Fruit fly (Drosophila melanogaster) whole organism, embryonic: ENCODE data around the gene CG10512.

Experiments
- Atf6 ChIP-seq: fragments of 200-800 bp; sonication (Bioruptor generic); IDR thresholded peaks from 2 replicates; pipeline ENCODE4 v1.3.6; 2022; ENCODE audit warnings: missing biosample characterization, missing genetic modification characterization
- Bgb ChIP-seq: fragments of 200-800 bp; sonication (Bioruptor generic); IDR thresholded peaks from 2 replicates; pipeline ENCODE4 v1.3.6; 2022; ENCODE audit warnings: missing biosample characterization, missing genetic modification characterization; ENCODE audit not compliant: partially characterized antibody
- CG10654 ChIP-seq: fragments of 200-800 bp; sonication (Bioruptor generic); optimal IDR thresholded peaks from 2 replicates; lab custom pipeline; 2016; ENCODE audit warnings: missing biosample characterization, missing genetic modification characterization
- CG12769 ChIP-seq: fragments of 200-800 bp; sonication (Bioruptor generic); optimal IDR thresholded peaks from 2 replicates; lab custom pipeline; 2019; ENCODE audit warnings: missing biosample characterization, mild to moderate bottlenecking, missing genetic modification characterization, moderate library complexity
- CG14441 ChIP-seq: fragments of 200-800 bp; sonication (Bioruptor generic); IDR thresholded peaks from 2 replicates; pipeline ENCODE4 v1.3.6; 2022; ENCODE audit warnings: missing biosample characterization, missing genetic modification characterization
- CG15269 ChIP-seq: fragments of 200-800 bp; sonication (Bioruptor generic); optimal IDR thresholded peaks from 2 replicates; lab custom pipeline; 2018; ENCODE audit warnings: missing biosample characterization, mild to moderate bottlenecking, missing genetic modification characterization, moderate library complexity
- CG17829 ChIP-seq: fragments of 200-800 bp; optimal IDR thresholded peaks from 2 replicates; lab custom pipeline; 2019; ENCODE audit warnings: missing biosample characterization, mild to moderate bottlenecking, missing genetic modification characterization, moderate library complexity
- CG1832 ChIP-seq: fragments of 200-800 bp; sonication (Bioruptor generic); optimal IDR thresholded peaks from 2 replicates; lab custom pipeline; 2017; ENCODE audit warnings: missing biosample characterization, mild to moderate bottlenecking, missing genetic modification characterization, inconsistent platforms
- CG3163 ChIP-seq: fragments of 200-800 bp; sonication (Bioruptor generic); optimal IDR thresholded peaks from 3 replicates; lab custom pipeline; 2016; ENCODE audit warnings: missing biosample characterization, missing genetic modification characterization
- CG32532 ChIP-seq: fragments of 200-800 bp; sonication (Bioruptor generic); IDR thresholded peaks from 2 replicates; pipeline ENCODE4 v1.3.6; 2022; ENCODE audit warnings: missing biosample characterization, missing genetic modification characterization
- CG34224 ChIP-seq: fragments of 200-800 bp; sonication (Bioruptor generic); IDR thresholded peaks from 3 replicates; pipeline ENCODE4 v1.3.6; 2022; ENCODE audit warnings: missing biosample characterization, missing genetic modification characterization; ENCODE audit not compliant: partially characterized antibody
- CG34422 ChIP-seq: fragments of 200-800 bp; sonication (Bioruptor generic); IDR thresholded peaks from 3 replicates; pipeline ENCODE4 v1.3.6; 2022; ENCODE audit warnings: missing biosample characterization, missing genetic modification characterization
- CG42726 ChIP-seq: fragments of 200-800 bp; sonication (Bioruptor generic); IDR thresholded peaks from 2 replicates; pipeline ENCODE4 v1.3.6; 2022; ENCODE audit warnings: missing biosample characterization, missing genetic modification characterization; ENCODE audit not compliant: partially characterized antibody
- CG43689 ChIP-seq: fragments of 200-800 bp; sonication (Bioruptor generic); IDR thresholded peaks from 2 replicates; pipeline ENCODE4 v1.3.6; 2022; ENCODE audit warnings: missing biosample characterization, missing genetic modification characterization
- CG8290 ChIP-seq, 3 experiments: fragments of 200-800 bp; sonication (Bioruptor generic); optimal IDR thresholded peaks; 2 replicates each; lab custom pipeline; 2016 to 2019; ENCODE audit warnings: missing biosample characterization in 3 of 3, missing genetic modification characterization in 3 of 3, mild to moderate bottlenecking in 2 of 3, moderate library complexity in 1 of 3
- CG8944 ChIP-seq: fragments of 200-800 bp; sonication (Bioruptor generic); optimal IDR thresholded peaks from 3 replicates; lab custom pipeline; 2016; ENCODE audit warnings: missing biosample characterization, missing genetic modification characterization
- CG9932 ChIP-seq: fragments of 200-800 bp; sonication (Bioruptor generic); IDR thresholded peaks from 2 replicates; pipeline ENCODE4 v1.3.6; 2022; ENCODE audit warnings: missing biosample characterization, missing genetic modification characterization
- Dbx ChIP-seq: fragments of 200-800 bp; sonication (Bioruptor generic); IDR thresholded peaks from 3 replicates; pipeline ENCODE4 v1.3.6; 2022; ENCODE audit warnings: missing biosample characterization, missing genetic modification characterization
- Deaf1 ChIP-seq: fragments of 200-800 bp; optimal IDR thresholded peaks from 3 replicates; lab custom pipeline; 2019; ENCODE audit warnings: missing biosample characterization, mild to moderate bottlenecking, missing genetic modification characterization, moderate library complexity
- Ets65A ChIP-seq: fragments of 200-800 bp; sonication (Bioruptor generic); peaks from one replicate; lab custom pipeline; 2016; ENCODE audit warnings: missing biosample characterization, missing genetic modification characterization
- Jarid2 ChIP-seq: fragments of 200-800 bp; sonication (Bioruptor generic); optimal IDR thresholded peaks from 3 replicates; lab custom pipeline; 2017; ENCODE audit warnings: mild to moderate bottlenecking, missing biosample characterization, missing genetic modification reagents, missing genetic modification characterization
- Kr ChIP-seq: fragments of 200-800 bp; sonication (Bioruptor generic); optimal IDR thresholded peaks from 2 replicates; lab custom pipeline; 2017; ENCODE audit warnings: missing biosample characterization, mild to moderate bottlenecking, missing genetic modification characterization
- Med ChIP-seq: fragments of 200-800 bp; sonication (Bioruptor generic); peaks from one replicate; lab custom pipeline; 2016; ENCODE audit warnings: missing biosample characterization, missing genetic modification characterization, mild to moderate bottlenecking, inconsistent platforms, moderate library complexity
- NFAT ChIP-seq: fragments of 200-800 bp; sonication (Bioruptor generic); IDR thresholded peaks from 2 replicates; pipeline ENCODE4 v1.3.6; 2022; ENCODE audit warnings: missing biosample characterization, missing genetic modification characterization
- Rfx ChIP-seq: fragments of 200-800 bp; sonication (Bioruptor generic); IDR thresholded peaks from 2 replicates; pipeline ENCODE4 v1.3.6; 2022; ENCODE audit warnings: missing biosample characterization, missing genetic modification characterization
- Sin3A ChIP-seq: fragments of >200 bp; optimal IDR thresholded peaks from 2 replicates; lab custom pipeline; 2018
- Vsx1 ChIP-seq: fragments of 200-800 bp; sonication (Bioruptor generic); optimal IDR thresholded peaks from 2 replicates; lab custom pipeline; 2017; ENCODE audit warnings: missing biosample characterization, mild to moderate bottlenecking, missing genetic modification characterization, missing genetic modification reagents
- amos ChIP-seq: fragments of 200-800 bp; sonication (Bioruptor generic); IDR thresholded peaks from 2 replicates; pipeline ENCODE4 v1.3.6; 2022; ENCODE audit warnings: missing biosample characterization, missing genetic modification characterization; ENCODE audit not compliant: partially characterized antibody
- chinmo ChIP-seq: fragments of 200-800 bp; sonication (Bioruptor generic); IDR thresholded peaks from 4 replicates; pipeline ENCODE4 v1.3.6; 2022; ENCODE audit warnings: missing biosample characterization, missing genetic modification characterization; ENCODE audit not compliant: partially characterized antibody
- cwo ChIP-seq: fragments of 200-800 bp; sonication (Bioruptor generic); optimal IDR thresholded peaks from 3 replicates; lab custom pipeline; 2017; ENCODE audit warnings: missing biosample characterization, missing genetic modification characterization, mild to moderate bottlenecking, moderate library complexity, missing genetic modification reagents
- fd3F ChIP-seq: fragments of 200-800 bp; sonication (Bioruptor generic); optimal IDR thresholded peaks from 2 replicates; lab custom pipeline; 2018; ENCODE audit warnings: missing biosample characterization, mild to moderate bottlenecking, missing genetic modification characterization, moderate library complexity
- grn ChIP-seq: fragments of 200-800 bp; sonication (Bioruptor generic); optimal IDR thresholded peaks from 3 replicates; lab custom pipeline; 2017; ENCODE audit warnings: missing biosample characterization, missing genetic modification characterization
- gt ChIP-seq: fragments of 200-800 bp; sonication (Bioruptor generic); IDR thresholded peaks from 2 replicates; pipeline ENCODE4 v1.3.6; 2022; ENCODE audit warnings: missing biosample characterization, missing genetic modification characterization
- kah ChIP-seq: fragments of 200-800 bp; sonication (Bioruptor generic); optimal IDR thresholded peaks from 2 replicates; lab custom pipeline; 2018; ENCODE audit warnings: missing biosample characterization, mild to moderate bottlenecking, missing genetic modification characterization
- lola ChIP-seq, 3 experiments: fragments of >200 bp in 2 of 3; fragments of 200-800 bp in 1 of 3; sonication (Bioruptor generic) in 1 of 3; optimal IDR thresholded peaks; 2 replicates each; lab custom pipeline; 2017 to 2019; ENCODE audit warnings: missing biosample characterization in 3 of 3, missing genetic modification characterization in 3 of 3, mild to moderate bottlenecking in 1 of 3, moderate library complexity in 1 of 3
- nerfin-2 ChIP-seq: fragments of 200-800 bp; sonication (Bioruptor generic); IDR thresholded peaks from 2 replicates; pipeline ENCODE4 v1.3.6; 2022; ENCODE audit warnings: missing biosample characterization, missing genetic modification characterization; ENCODE audit not compliant: partially characterized antibody
- sc ChIP-seq, 3 experiments: fragments of >200 bp in 2 of 3; fragments of 200-800 bp in 1 of 3; sonication (Bioruptor generic) in 1 of 3; optimal IDR thresholded peaks; 2 replicates in 2 of 3; 3 replicates in 1 of 3; lab custom pipeline; 2017; ENCODE audit warnings: mild to moderate bottlenecking in 1 of 3, missing biosample characterization in 1 of 3, missing genetic modification characterization in 1 of 3, missing genetic modification reagents in 1 of 3
- sens ChIP-seq: fragments of 200-800 bp; sonication (Bioruptor generic); peaks from one replicate; lab custom pipeline; 2016; ENCODE audit warnings: missing biosample characterization, missing genetic modification characterization
- unc-4 ChIP-seq: fragments of 200-800 bp; sonication (Bioruptor generic); IDR thresholded peaks from 2 replicates; pipeline ENCODE4 v1.3.6; 2022; ENCODE audit warnings: missing biosample characterization, missing genetic modification characterization; ENCODE audit not compliant: partially characterized antibody

Gene CG10512

dm6 chr3L:21204581-21205495, 2.1 kb downstream of the CG10512 start (continued):
- TF ChIP-seq Kr (GFP tag; lab: Kevin White, UChicago) (no peak), CG10654 (GFP tag; lab: Kevin White, UChicago) (no peak), cwo (GFP tag; lab: Kevin White, UChicago) (peak; percentile 54), Atf6 (GFP tag; lab: Robert Waterston, UW) (no peak), chinmo (GFP tag; lab: Robert Waterston, UW) (peak; percentile 79; the same call in 2 of the 4 replicates), fd3F (GFP tag; lab: Kevin White, UChicago) (peak; percentile 5)

- peak; percentile 58; the same call in 1 of the 2 replicates for TF ChIP-seq Bgb
- TF ChIP-seq Vsx1 (GFP tag; lab: Kevin White, UChicago), result no peak
- peak; percentile 42 for TF ChIP-seq Ets65A
- no peak for TF ChIP-seq CG17829 (tag; lab: Kevin White, UChicago)
- TF ChIP-seq CG8944, result no peak
- no peak for TF ChIP-seq CG15269 (tag; lab: Kevin White, UChicago)
- TF ChIP-seq chinmo (GFP tag; lab: Robert Waterston, UW), result 0 out of 4 replicates have a peak, but pooled peaks have one; percentile 93
- TF ChIP-seq CG14441 (GFP tag; lab: Robert Waterston, UW), result 0 out of 2 replicates have a peak, but pooled peaks have one; percentile 10
- TF ChIP-seq amos (GFP tag; lab: Robert Waterston, UW), result peak; percentile 39; the same call in 1 of the 2 replicates
- peak; percentile 42; the same call in 1 of the 3 replicates for TF ChIP-seq CG34224 (GFP tag; lab: Robert Waterston, UW)
- peak; percentile 47; the same call in 1 of the 2 replicates for TF ChIP-seq Rfx (GFP tag; lab: Robert Waterston, UW)
- TF ChIP-seq sens (GFP tag; lab: Kevin White, UChicago), result no peak
- TF ChIP-seq NFAT (GFP tag; lab: Robert Waterston, UW), result peak; percentile 50; the same call in 1 of the 2 replicates
- TF ChIP-seq nerfin-2 (GFP tag; lab: Robert Waterston, UW), result 0 out of 2 replicates have a peak, but pooled peaks have one; percentile 22
- TF ChIP-seq Jarid2 (GFP tag; lab: Kevin White, UChicago), result peak; percentile 65
- 0 out of 3 replicates have a peak, but pooled peaks have one; percentile 8 for TF ChIP-seq Dbx
- peak; percentile 45 for TF ChIP-seq Atf6 (GFP tag; lab: Robert Waterston, UW)
- TF ChIP-seq grn, result no peak
- TF ChIP-seq CG8290 (GFP tag; optimal IDR thresholded peaks at IDR 0.05; lab: Kevin White, UChicago), result no peak
- peak in 1 of 2 experiments; percentile 43 for TF ChIP-seq CG8290 (tag; optimal IDR thresholded peaks at IDR 0.05; lab: Kevin White, UChicago)
- no peak for TF ChIP-seq sc (optimal IDR thresholded peaks at IDR 0.05; lab: Kevin White, UChicago)
- no peak for TF ChIP-seq sc (GFP tag; optimal IDR thresholded peaks at IDR 0.05; lab: Kevin White, UChicago)
- TF ChIP-seq CG3163, result no peak
- no peak for TF ChIP-seq gt (GFP tag; lab: Robert Waterston, UW)
- no peak for TF ChIP-seq kah (GFP tag; lab: Kevin White, UChicago)
- 0 out of 3 replicates have a peak, but pooled peaks have one; percentile 13 for TF ChIP-seq CG34422
- TF ChIP-seq CG9932 (GFP tag; lab: Robert Waterston, UW), result peak; percentile 39; the same call in 1 of the 2 replicates
- peak; percentile 72 for TF ChIP-seq Med (GFP tag; lab: Kevin White, UChicago)
- TF ChIP-seq CG42726 (GFP tag; lab: Robert Waterston, UW), result peak; percentile 52; the same call in 1 of the 2 replicates
- TF ChIP-seq CG32532 (GFP tag; lab: Robert Waterston, UW), result peak; percentile 56
- TF ChIP-seq lola (GFP tag; optimal IDR thresholded peaks at IDR 0.05; lab: Kevin White, UChicago), result no peak
- no peak for TF ChIP-seq CG43689 (GFP tag; lab: Robert Waterston, UW)
- TF ChIP-seq Sin3A (lab: Kevin White, UChicago), result no peak
- no peak for TF ChIP-seq CG1832
- TF ChIP-seq Deaf1 (tag; lab: Kevin White, UChicago), result peak; percentile 28
- TF ChIP-seq unc-4 (GFP tag; lab: Robert Waterston, UW), result 0 out of 2 replicates have a peak, but pooled peaks have one; percentile 7
- no peak for TF ChIP-seq CG12769 (tag; lab: Kevin White, UChicago)
- TF ChIP-seq fd3F (GFP tag; lab: Kevin White, UChicago), result no peak
Observed at dm6 chr3L:21205496-21205824, 2.7 kb downstream of the CG10512 start.
